Worm (Caenorhabditis elegans): Measurements from ENCODE around the gene T12C9.7.

DNA sequence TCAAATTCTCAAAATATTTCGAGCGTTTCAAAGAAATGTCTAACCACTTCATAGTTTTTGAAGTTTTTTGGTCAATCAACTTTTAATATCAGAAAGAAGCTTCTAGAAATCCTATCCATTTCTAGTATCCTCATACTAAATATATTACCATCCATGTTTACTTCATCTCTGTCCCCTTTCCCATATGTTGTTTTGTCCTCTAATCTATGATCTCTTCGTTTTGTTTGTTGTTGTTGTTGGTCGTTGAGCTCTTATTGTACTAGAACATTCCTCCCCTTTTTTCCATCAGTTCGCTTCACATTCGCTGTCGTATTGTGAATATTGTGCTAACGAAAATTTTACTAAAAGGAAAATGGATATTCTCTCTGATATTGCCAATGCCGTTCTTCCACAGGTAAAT, 43.4 kb downstream of the T12C9.7 start, which contains the start of gene sod-5:
- TF ChIP-seq sea-2 (GFP tag; optimal IDR thresholded peaks at IDR 0.05), result no peak
- TF ChIP-seq nhr-76 (tag; optimal IDR thresholded peaks at IDR 0.05), result no peak
- TF ChIP-seq elt-1 (tag; optimal IDR thresholded peaks at IDR 0.05), result no peak
- no peak for TF ChIP-seq nhr-11 (tag; optimal IDR thresholded peaks at IDR 0.05)
- no peak for TF ChIP-seq aly-2 (tag; optimal IDR thresholded peaks at IDR 0.05)
- no peak for TF ChIP-seq snpc-4 (tag; optimal IDR thresholded peaks at IDR 0.05)
- no peak for TF ChIP-seq unc-39 (tag; optimal IDR thresholded peaks at IDR 0.05)

Measured in whole organism, L3 larva.